Worm (Caenorhabditis elegans) whole organism, mixed stage, embryonic: Measurements from ENCODE around the gene wdr-46.

Experiments
- bed-3 ChIP-seq: fragments of 200-800 bp; sonication (Bioruptor generic); optimal IDR thresholded peaks from 3 replicates; lab custom pipeline; 2018; ENCODE audit warnings: mild to moderate bottlenecking, missing genetic modification characterization, moderate library complexity, missing compliant biosample characterization
- ces-1 ChIP-seq: fragments of 150-350 bp; optimal IDR thresholded peaks from 2 replicates; lab custom pipeline; 2014; ENCODE audit warnings: missing biosample characterization, missing genetic modification reagents, missing genetic modification characterization
- elt-1 ChIP-seq: sonication (generic microtip); optimal IDR thresholded peaks from 2 replicates; lab custom pipeline; 2017; ENCODE audit warnings: missing genetic modification characterization, mild to moderate bottlenecking, missing compliant biosample characterization, antibody characterized with exemption, moderate library complexity, borderline replicate concordance; ENCODE audit not compliant: insufficient read depth
- hlh-1 ChIP-seq: fragments of 150-350 bp; optimal IDR thresholded peaks from 2 replicates; lab custom pipeline; 2014; ENCODE audit warnings: missing biosample characterization, missing genetic modification reagents, missing genetic modification characterization
- mep-1 ChIP-seq: fragments of 150-350 bp; optimal IDR thresholded peaks from 2 replicates; lab custom pipeline; 2017; ENCODE audit warnings: missing biosample characterization, missing genetic modification reagents, missing genetic modification characterization, inconsistent platforms
- nhr-12 ChIP-seq: fragments of 150-350 bp; optimal IDR thresholded peaks from 2 replicates; lab custom pipeline; 2014; ENCODE audit warnings: missing biosample characterization, missing genetic modification characterization
- nhr-237 ChIP-seq: fragments of 150-350 bp; optimal IDR thresholded peaks from 2 replicates; lab custom pipeline; 2014; ENCODE audit warnings: missing biosample characterization, missing genetic modification characterization
- nhr-76 ChIP-seq: sonication (generic microtip); optimal IDR thresholded peaks from 2 replicates; lab custom pipeline; 2017; ENCODE audit warnings: missing biosample characterization, missing genetic modification characterization
- pha-4 ChIP-seq: fragments of 150-350 bp; optimal IDR thresholded peaks from 2 replicates; lab custom pipeline; 2018; ENCODE audit warnings: missing biosample characterization, missing genetic modification reagents, missing genetic modification characterization
- unc-39 ChIP-seq: fragments of 150-350 bp; optimal IDR thresholded peaks from 2 replicates; lab custom pipeline; 2014; ENCODE audit warnings: missing biosample characterization, missing genetic modification characterization
- unc-62 ChIP-seq: fragments of 150-350 bp; optimal IDR thresholded peaks from 2 replicates; lab custom pipeline; 2014; ENCODE audit warnings: missing biosample characterization, missing genetic modification reagents, missing genetic modification characterization

ce11 chrIV:12376021-12376420 lies 4.0 kb downstream of the wdr-46 start, which contains the start of gene atz-1:
- no peak for TF ChIP-seq nhr-12 (tag; lab: Kevin White, UChicago)
- no peak for TF ChIP-seq mep-1
- no peak for TF ChIP-seq unc-62 (GFP tag; lab: Kevin White, UChicago)
- no peak for TF ChIP-seq unc-39 (tag; lab: Kevin White, UChicago)
- no peak for TF ChIP-seq bed-3
- TF ChIP-seq ces-1 (GFP tag; lab: Kevin White, UChicago) = no peak
- TF ChIP-seq elt-1 (tag; lab: Kevin White, UChicago) = no peak
- no peak for TF ChIP-seq hlh-1 (tag; lab: Kevin White, UChicago)
- TF ChIP-seq nhr-237 (tag; lab: Kevin White, UChicago) = no peak
- TF ChIP-seq pha-4 (tag; lab: Kevin White, UChicago) = no peak
- TF ChIP-seq nhr-76 = no peak
